Worm (Caenorhabditis elegans): Measurements from ENCODE around the gene srv-31.
"Not testable (repeated sequence)": the region's sequence is repeated elsewhere in the genome, so short reads cannot be mapped to it uniquely, and the experiment has no call there.

srv-31 gene

DNA sequence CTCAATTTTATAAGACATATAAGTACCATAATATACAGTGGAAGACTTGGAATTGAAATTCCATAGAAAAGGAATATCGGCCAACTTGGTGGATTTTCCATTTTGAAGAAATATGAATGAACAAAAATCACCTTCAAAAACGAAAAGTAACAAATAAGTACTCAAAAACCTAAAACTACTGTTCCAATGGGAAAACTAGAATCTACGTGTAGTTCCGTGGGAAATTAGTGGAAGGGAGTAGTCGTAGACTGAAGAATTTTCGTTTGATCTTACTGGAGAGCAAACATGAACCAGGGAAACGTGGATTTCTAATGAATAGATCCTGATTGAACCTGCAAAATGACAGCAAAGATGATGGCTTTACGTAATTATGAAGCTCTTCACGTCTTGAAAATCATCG, at the start of gene srv-31:
Gene srv-31 (minus strand): TSS at position 101 of the 400 bp plus-strand sequence.
- TF ChIP-seq W03F9.2 (tag; optimal IDR thresholded peaks at IDR 0.05): no peak
- no peak for TF ChIP-seq him-1 (tag; optimal IDR thresholded peaks at IDR 0.05)
- no peak for TF ChIP-seq dao-5 (tag; optimal IDR thresholded peaks at IDR 0.05)

DNA sequence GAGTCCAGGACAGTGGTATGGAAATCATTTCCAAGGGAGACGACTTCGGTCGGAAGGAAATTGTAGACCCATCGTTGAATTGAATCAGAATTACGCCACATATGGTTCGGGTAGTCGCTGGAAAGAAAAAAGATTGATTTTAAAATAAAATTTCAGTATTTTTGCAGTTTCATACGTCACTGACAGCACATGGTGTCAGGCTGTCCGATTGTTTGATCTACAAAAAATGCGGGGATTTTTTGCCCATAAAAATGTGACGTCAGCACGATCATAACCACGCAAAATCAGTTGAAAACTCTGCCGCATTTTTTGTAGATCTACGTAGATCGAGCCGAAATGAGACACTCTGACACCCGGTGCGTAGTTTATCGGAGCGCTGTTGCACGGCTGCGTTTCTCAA, 45.5 kb upstream of the srv-31 start, which contains the start of gene Y73B6BL.12:
Gene Y73B6BL.12 (minus strand): TSS at position 101 of the 400 bp plus-strand sequence.
- not testable (repeated sequence) for TF ChIP-seq him-1, W03F9.2, dao-5 (tag; optimal IDR thresholded peaks at IDR 0.05)

DNA sequence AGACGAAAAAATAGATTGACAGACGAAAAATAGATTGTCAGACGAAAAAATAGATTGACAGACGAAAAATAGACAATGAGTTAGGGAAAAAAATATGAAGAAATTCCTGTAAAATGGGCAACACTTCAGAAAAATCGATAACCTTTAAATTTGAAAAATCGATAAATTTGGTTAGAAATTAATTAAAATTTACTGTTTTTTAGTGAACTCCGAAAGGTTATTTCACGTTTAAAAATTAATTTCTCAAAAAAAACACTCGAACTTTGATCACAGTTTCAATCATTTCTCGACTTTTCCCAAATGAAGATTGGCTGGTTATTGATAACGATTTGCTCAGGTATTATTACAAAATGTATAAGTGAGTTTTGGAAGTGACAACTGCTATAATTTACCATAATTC, 35.6 kb upstream of the srv-31 start, which contains the start of gene csp-2:
Gene csp-2 (plus strand): TSS at position 301 of the 400 bp plus-strand sequence.
- TF ChIP-seq dao-5 (tag; optimal IDR thresholded peaks at IDR 0.05): no peak
- no peak for TF ChIP-seq W03F9.2 (tag; optimal IDR thresholded peaks at IDR 0.05)
- TF ChIP-seq him-1 (tag; optimal IDR thresholded peaks at IDR 0.05): no peak

DNA sequence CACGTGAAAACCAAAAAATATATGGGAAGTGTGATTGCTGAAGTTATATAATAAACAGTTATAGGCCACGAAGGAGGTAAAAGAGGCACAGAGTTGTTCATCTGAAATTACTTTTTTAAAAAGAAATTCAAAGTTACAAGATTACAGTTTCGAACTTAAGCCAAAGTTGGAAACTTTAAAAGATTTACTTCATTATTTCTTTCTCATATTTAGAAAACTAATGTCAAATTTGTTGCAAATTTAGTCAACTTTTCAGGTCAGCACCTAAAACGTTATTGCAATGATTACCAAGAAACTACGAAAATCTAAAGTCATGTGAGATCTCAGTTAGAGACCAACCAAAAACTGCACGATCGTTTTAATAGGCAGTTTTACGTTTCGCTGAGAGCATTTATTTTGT, 31.8 kb upstream of the srv-31 start, which contains the start of gene srv-25:
Gene srv-25 (minus strand): TSS at position 101 of the 400 bp plus-strand sequence.
- TF ChIP-seq him-1 (tag; optimal IDR thresholded peaks at IDR 0.05) (no peak), dao-5 (tag; optimal IDR thresholded peaks at IDR 0.05) (no peak), W03F9.2 (tag; optimal IDR thresholded peaks at IDR 0.05) (no peak)

DNA sequence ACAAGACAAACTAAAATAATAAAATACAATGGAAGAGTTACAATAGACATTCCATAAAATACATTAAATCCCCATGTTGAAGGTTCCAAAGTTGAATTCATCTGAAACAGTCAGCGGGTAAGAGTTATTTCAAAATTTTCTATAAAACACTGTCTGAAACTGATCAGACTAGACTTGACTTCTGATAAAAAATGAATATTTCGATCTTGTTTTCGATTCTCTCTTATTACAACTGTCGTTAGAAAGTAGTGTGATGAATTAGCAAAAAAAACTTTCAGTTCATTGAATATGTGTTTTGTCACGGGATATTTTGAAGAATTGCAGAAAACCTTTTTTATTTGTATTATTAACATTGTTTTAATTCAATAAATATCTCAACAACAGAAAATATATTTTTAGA, 29.9 kb upstream of the srv-31 start, which contains the start of gene srv-26:
Gene srv-26 (minus strand): TSS at position 101 of the 400 bp plus-strand sequence.
- TF ChIP-seq dao-5 (tag; optimal IDR thresholded peaks at IDR 0.05): no peak
- TF ChIP-seq W03F9.2 (tag; optimal IDR thresholded peaks at IDR 0.05): no peak
- TF ChIP-seq him-1 (tag; optimal IDR thresholded peaks at IDR 0.05): no peak

DNA sequence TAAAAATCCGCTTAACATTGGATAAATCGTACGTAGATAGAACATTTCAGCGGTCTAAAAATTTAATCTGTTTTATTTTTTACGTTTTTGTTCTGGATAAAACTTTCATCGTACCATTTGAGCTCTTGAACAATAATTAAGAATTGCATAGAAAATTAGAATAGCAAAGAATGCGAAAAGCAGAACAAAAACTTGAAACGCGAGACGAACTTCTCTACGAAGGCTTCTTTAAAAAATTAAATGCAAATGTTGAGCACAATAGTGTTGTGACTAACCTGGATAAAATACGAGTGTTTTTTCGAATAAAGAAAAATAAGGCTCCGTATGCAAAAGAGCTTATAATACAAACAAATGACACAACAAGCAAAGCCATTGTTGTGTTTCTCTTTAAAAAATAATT, 27.7 kb upstream of the srv-31 start:
- no peak for TF ChIP-seq him-1 (tag; optimal IDR thresholded peaks at IDR 0.05)
- TF ChIP-seq dao-5 (tag; optimal IDR thresholded peaks at IDR 0.05): no peak
- TF ChIP-seq W03F9.2 (tag; optimal IDR thresholded peaks at IDR 0.05): no peak

DNA sequence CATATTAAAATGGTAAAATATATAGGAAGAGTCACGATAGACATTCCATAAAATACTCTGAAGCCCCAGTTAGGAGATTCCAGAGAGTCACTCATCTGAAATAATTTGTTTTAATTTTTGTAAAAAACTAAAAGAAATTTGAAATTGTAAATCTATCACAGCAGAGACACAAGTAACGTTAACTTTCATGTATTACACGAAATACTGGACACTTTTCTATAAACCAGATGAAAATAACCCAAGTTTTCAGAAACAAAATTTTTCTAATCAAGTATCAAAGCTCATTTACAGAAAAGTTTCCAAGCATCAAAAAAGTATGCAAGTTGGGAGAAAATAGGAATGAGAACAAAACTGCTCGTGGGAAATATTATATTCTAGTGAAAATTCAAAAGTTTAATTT, 26.4 kb upstream of the srv-31 start, which contains the start of gene srv-27:
Gene srv-27 (minus strand): TSS at position 101 of the 400 bp plus-strand sequence.
- TF ChIP-seq W03F9.2 (tag; optimal IDR thresholded peaks at IDR 0.05) (no peak), dao-5 (tag; optimal IDR thresholded peaks at IDR 0.05) (no peak), him-1 (tag; optimal IDR thresholded peaks at IDR 0.05) (no peak)

DNA sequence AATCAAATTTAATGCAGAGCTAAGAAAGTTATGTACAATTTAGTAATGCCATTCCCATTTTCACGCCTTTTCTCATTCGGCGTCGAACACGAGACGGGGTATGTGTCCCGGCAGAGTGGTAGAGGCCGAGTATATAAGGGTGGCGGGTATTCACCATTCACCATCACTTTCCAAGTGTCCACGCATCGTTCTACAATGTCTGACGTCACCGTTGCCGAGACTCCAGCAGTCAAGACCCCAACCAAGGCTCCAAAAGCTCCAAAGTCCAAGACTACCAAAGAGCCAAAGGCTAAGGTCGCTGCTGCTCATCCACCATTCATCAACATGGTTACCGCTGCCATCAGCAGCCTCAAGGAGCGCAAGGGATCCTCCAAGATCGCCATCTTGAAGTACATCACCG, 22.3 kb upstream of the srv-31 start, which contains the start of gene hil-2:
Gene hil-2 (plus strand): TSS at position 160 of the 400 bp plus-strand sequence.
- TF ChIP-seq dao-5 (tag; optimal IDR thresholded peaks at IDR 0.05): no peak
- no peak for TF ChIP-seq W03F9.2 (tag; optimal IDR thresholded peaks at IDR 0.05)
- no peak for TF ChIP-seq him-1 (tag; optimal IDR thresholded peaks at IDR 0.05)

DNA sequence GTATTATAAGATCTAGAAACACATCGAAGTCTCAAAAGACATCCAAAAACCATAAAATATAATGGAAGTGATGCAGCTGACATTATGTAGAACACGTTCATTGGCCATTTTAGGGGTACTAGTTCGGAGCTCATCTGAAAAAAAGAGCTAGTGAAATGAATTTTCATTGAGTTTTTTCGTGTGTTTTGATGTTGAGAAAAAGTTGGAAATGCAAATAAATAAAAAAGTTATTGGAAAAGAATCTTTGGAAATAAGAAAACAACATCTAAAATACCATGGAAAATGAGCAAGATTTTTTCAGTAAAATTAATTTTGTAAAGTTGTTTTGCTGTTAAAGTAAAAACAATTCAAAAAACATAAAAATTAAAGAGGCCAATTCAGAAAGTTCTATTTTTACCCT, 18.9 kb upstream of the srv-31 start, which contains the start of gene srv-24:
Gene srv-24 (minus strand): TSS at position 101 of the 400 bp plus-strand sequence.
- TF ChIP-seq him-1 (tag; optimal IDR thresholded peaks at IDR 0.05) (no peak), dao-5 (tag; optimal IDR thresholded peaks at IDR 0.05) (no peak), W03F9.2 (tag; optimal IDR thresholded peaks at IDR 0.05) (no peak)

DNA sequence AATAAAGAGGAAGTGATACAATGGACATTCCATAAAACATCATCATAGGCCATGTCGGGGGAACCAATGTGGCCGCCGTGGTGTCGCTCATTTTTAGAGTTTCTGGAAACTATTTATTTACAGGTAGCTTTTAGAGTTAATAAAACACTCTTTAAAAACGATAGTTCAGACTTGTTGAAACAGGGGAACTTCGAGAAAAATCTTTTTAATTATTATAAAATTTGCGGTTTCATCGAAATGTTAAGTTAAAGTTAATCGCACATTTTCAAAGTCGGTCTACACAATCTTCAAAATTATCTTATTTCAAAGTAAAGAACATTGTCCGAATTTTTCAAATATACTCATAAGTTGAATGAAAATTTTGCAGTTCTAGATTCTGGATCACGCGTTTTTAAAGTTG, 12.5 kb upstream of the srv-31 start, which contains the start of gene ops-1:
Gene ops-1 (minus strand): TSS at position 101 of the 400 bp plus-strand sequence.
- no peak for TF ChIP-seq W03F9.2 (tag; optimal IDR thresholded peaks at IDR 0.05)

DNA sequence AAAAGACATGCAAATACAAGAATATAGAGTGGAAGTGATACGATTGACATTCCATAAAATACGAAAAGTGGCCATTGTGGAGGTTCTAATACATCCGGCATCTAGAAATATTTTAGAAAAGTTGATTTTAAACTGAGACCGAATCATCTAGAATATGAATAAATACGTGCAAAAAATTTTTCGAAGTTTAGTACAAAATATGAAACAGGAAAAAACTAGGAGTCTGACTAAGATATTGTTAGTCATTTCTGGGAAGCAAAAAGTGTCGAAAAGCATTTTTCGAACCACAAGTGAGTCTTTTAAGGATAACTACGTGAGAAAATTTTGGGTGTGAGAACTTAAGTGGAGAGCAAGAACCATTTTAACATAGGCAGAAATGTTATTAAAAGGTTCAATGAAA, 10.3 kb upstream of the srv-31 start, which contains the start of gene srv-32:
Gene srv-32 (minus strand): TSS at position 101 of the 400 bp plus-strand sequence.
- TF ChIP-seq W03F9.2 (tag; optimal IDR thresholded peaks at IDR 0.05) (no peak), dao-5 (tag; optimal IDR thresholded peaks at IDR 0.05) (no peak), him-1 (tag; optimal IDR thresholded peaks at IDR 0.05) (no peak)

DNA sequence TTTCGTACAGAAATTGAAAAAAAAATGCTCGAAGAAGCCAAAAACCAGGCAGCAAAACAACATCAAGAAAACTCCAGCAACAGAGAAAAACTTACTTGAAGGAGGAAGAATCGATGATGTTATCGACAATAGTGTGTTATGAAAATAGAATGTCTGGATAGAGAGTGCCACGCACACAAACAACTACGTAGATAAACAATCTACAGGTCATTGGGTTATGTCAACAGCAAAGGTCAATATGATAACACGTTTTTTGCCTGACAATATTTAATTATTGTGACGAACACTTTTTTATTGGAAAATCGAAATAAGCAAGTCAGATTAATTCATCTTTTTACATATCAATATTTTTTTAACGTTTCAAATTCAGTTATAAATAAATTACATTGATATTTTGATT, 7.6 kb upstream of the srv-31 start, which contains the start of gene sams-5:
Gene sams-5 (minus strand): TSS at position 131 of the 400 bp plus-strand sequence.
- TF ChIP-seq him-1 (tag; optimal IDR thresholded peaks at IDR 0.05) (no peak), W03F9.2 (tag; optimal IDR thresholded peaks at IDR 0.05) (no peak), dao-5 (tag; optimal IDR thresholded peaks at IDR 0.05) (no peak)

DNA sequence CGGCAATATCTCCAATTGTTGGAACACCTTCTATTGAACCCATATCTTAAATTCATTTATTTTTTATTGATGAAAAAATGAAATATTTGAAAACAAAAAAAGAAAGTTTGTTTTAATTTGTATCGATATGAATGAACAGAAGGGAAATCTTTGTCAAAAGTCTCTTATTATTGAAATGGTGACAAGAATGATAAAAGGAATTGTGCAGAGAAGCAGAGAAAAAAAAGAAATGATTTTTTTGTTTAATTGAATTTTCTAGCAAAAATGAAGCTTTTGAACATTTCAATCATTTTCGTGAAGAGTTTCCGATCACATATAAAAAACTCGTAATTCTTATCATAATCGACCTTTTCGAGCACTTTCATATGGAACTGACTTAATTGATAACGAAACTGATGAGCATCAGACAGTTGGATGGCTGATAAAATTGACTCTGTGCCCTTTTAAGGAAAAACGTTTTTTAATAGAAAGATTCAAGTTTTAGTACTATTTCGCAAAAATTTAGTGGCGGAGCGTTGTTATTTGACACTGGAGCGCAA, 3.9 kb upstream of the srv-31 start, which contains the start of the genes aat-4 and T13A10.1:
Gene aat-4 (minus strand): TSS at position 51 of the 539 bp plus-strand sequence.
Gene T13A10.1 (plus strand): TSS at position 411 of the 539 bp plus-strand sequence.
- TF ChIP-seq W03F9.2 (tag; optimal IDR thresholded peaks at IDR 0.05) (no peak), dao-5 (tag; optimal IDR thresholded peaks at IDR 0.05) (no peak), him-1 (tag; optimal IDR thresholded peaks at IDR 0.05) (no peak)

DNA sequence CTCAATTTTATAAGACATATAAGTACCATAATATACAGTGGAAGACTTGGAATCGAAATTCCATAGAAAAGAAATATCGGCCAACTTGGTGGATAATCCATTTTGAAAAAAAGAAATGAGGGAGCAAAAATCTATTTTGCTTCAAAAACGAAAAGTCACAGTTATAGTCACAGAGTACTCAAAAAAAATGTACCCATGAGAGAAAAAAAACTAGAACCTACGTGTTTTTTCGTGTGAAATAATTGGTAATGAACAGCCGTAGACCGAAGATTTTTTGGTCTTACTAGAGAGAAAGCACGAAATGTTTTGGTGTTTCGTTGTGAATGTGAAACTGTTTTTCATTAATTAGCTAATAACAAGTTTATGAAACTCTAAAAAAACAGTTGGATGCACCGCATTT, 2.5 kb downstream of the srv-31 start, which contains the start of gene srv-30:
Gene srv-30 (minus strand): TSS at position 101 of the 400 bp plus-strand sequence.
- TF ChIP-seq W03F9.2 (tag; optimal IDR thresholded peaks at IDR 0.05) (no peak), him-1 (tag; optimal IDR thresholded peaks at IDR 0.05) (no peak), dao-5 (tag; optimal IDR thresholded peaks at IDR 0.05) (no peak)
